Worm (Caenorhabditis elegans) whole organism, mixed stage, embryonic: Measurements from ENCODE around the gene T21B10.3.

Source experiments
- unc-39 ChIP-seq: fragments of 150-350 bp; optimal IDR thresholded peaks from 2 replicates; lab custom pipeline; 2014; ENCODE audit warnings: missing biosample characterization, missing genetic modification characterization
- unc-62 ChIP-seq: fragments of 150-350 bp; optimal IDR thresholded peaks from 2 replicates; lab custom pipeline; 2014; ENCODE audit warnings: missing biosample characterization, missing genetic modification reagents, missing genetic modification characterization

DNA sequence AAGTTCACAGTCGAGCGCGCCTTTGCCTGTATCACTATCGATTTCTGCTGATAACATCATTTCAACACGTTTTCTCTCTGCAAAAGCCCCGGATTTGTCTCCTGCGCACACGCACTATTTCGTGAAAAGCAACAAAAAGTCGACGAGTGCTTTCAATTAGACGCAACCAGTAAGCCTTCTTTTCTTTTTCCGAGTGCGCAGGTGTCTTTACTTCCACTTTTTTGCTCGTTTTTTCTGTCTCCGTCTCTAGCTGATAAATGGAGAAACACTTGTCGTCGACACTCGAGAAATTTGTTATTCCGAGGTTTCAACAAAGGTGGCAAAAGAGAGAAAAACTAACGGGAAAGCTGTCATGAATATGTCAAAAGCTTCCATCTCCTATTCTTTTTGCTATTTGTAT lies 42.6 kb upstream of the T21B10.3 start:
- TF ChIP-seq unc-62 (GFP tag; lab: Kevin White, UChicago) (no peak), unc-39 (tag; lab: Kevin White, UChicago) (no peak)
